Fruit fly (Drosophila melanogaster) whole organism, prepupa: ENCODE results near the gene Ser12.

Experiments
- Blimp-1 ChIP-seq: fragments of 200-800 bp; sonication (Bioruptor generic); optimal IDR thresholded peaks from 3 replicates; lab custom pipeline; 2017; ENCODE audit warnings: missing biosample characterization, missing genetic modification characterization, mild to moderate bottlenecking, moderate library complexity, missing genetic modification reagents
- CG10631 ChIP-seq: fragments of 200-800 bp; sonication (Bioruptor generic); optimal IDR thresholded peaks from 2 replicates; lab custom pipeline; 2016; ENCODE audit warnings: missing biosample characterization, missing genetic modification characterization
- CG10669 ChIP-seq: fragments of 200-800 bp; sonication (Bioruptor generic); optimal IDR thresholded peaks from 3 replicates; lab custom pipeline; 2018; ENCODE audit warnings: missing biosample characterization, mild to moderate bottlenecking, missing genetic modification characterization, moderate library complexity
- CG11762 ChIP-seq: fragments of 200-800 bp; sonication (Bioruptor generic); optimal IDR thresholded peaks from 3 replicates; lab custom pipeline; 2016; ENCODE audit warnings: missing biosample characterization, missing genetic modification characterization; ENCODE audit not compliant: insufficient read depth
- CG11902 ChIP-seq: fragments of 200-800 bp; sonication (Bioruptor generic); optimal IDR thresholded peaks from 3 replicates; lab custom pipeline; 2016; ENCODE audit warnings: missing biosample characterization, missing genetic modification characterization
- CG15336 ChIP-seq: fragments of 200-800 bp; sonication (Bioruptor generic); IDR thresholded peaks from 2 replicates; pipeline ENCODE4 v1.3.6; 2022; ENCODE audit warnings: missing biosample characterization, missing genetic modification characterization
- CG16779 ChIP-seq: fragments of 200-800 bp; sonication (Bioruptor generic); optimal IDR thresholded peaks from 3 replicates; lab custom pipeline; 2017; ENCODE audit warnings: missing biosample characterization, mild to moderate bottlenecking, missing genetic modification characterization
- CG3032 ChIP-seq: fragments of 200-800 bp; optimal IDR thresholded peaks from 2 replicates; lab custom pipeline; 2019; ENCODE audit warnings: missing biosample characterization, mild to moderate bottlenecking, missing genetic modification characterization, moderate library complexity
- CG32006 ChIP-seq: fragments of 200-800 bp; sonication (Bioruptor generic); optimal IDR thresholded peaks from 3 replicates; lab custom pipeline; 2017; ENCODE audit warnings: missing biosample characterization, mild to moderate bottlenecking, missing genetic modification characterization
- CG34406 ChIP-seq: fragments of 200-800 bp; sonication (Bioruptor generic); optimal IDR thresholded peaks from 3 replicates; lab custom pipeline; 2016; ENCODE audit warnings: missing biosample characterization, missing genetic modification characterization
- CG3919 ChIP-seq: fragments of 200-800 bp; sonication (Bioruptor generic); optimal IDR thresholded peaks from 3 replicates; lab custom pipeline; 2016; ENCODE audit warnings: missing biosample characterization, missing genetic modification characterization
- CG4318 ChIP-seq: fragments of 200-800 bp; sonication (Bioruptor generic); optimal IDR thresholded peaks from 3 replicates; lab custom pipeline; 2017; ENCODE audit warnings: missing biosample characterization, mild to moderate bottlenecking, missing genetic modification characterization
- CG6163 ChIP-seq: fragments of 200-800 bp; sonication (Bioruptor generic); IDR thresholded peaks from 3 replicates; pipeline ENCODE4 v1.3.6; 2022; ENCODE audit warnings: missing biosample characterization, missing genetic modification characterization
- CG6276 ChIP-seq: fragments of 200-800 bp; sonication (Bioruptor generic); optimal IDR thresholded peaks from 2 replicates; lab custom pipeline; 2017; ENCODE audit warnings: missing biosample characterization, mild to moderate bottlenecking, missing genetic modification characterization
- CG6792 ChIP-seq: fragments of 200-800 bp; sonication (Bioruptor generic); optimal IDR thresholded peaks from 3 replicates; lab custom pipeline; 2016; ENCODE audit warnings: missing biosample characterization, missing genetic modification characterization
- CG6808 ChIP-seq: fragments of 200-800 bp; sonication (Bioruptor generic); optimal IDR thresholded peaks from 3 replicates; lab custom pipeline; 2017; ENCODE audit warnings: missing biosample characterization, missing genetic modification characterization, mild to moderate bottlenecking, moderate library complexity, missing genetic modification reagents
- CG7368 ChIP-seq: fragments of 200-800 bp; sonication (Bioruptor generic); optimal IDR thresholded peaks from 3 replicates; lab custom pipeline; 2016; ENCODE audit warnings: missing biosample characterization, missing genetic modification characterization
- CG8119 ChIP-seq: fragments of 200-800 bp; sonication (Bioruptor generic); IDR thresholded peaks from 3 replicates; pipeline ENCODE4 v1.3.6; 2022; ENCODE audit warnings: missing biosample characterization, missing genetic modification characterization
- CG8319 ChIP-seq: fragments of 200-800 bp; sonication (Bioruptor generic); optimal IDR thresholded peaks from 3 replicates; lab custom pipeline; 2016; ENCODE audit warnings: missing biosample characterization, missing genetic modification characterization
- CG9139 ChIP-seq: fragments of 200-800 bp; sonication (Bioruptor generic); optimal IDR thresholded peaks from 3 replicates; lab custom pipeline; 2017; ENCODE audit warnings: missing biosample characterization, mild to moderate bottlenecking, missing genetic modification characterization
- Eip75B ChIP-seq: fragments of 200-800 bp; sonication (Bioruptor generic); optimal IDR thresholded peaks from 3 replicates; lab custom pipeline; 2016; ENCODE audit warnings: missing biosample characterization, missing genetic modification characterization
- Eip78C ChIP-seq: fragments of 200-800 bp; sonication (Bioruptor generic); peaks from one replicate; lab custom pipeline; 2016; ENCODE audit warnings: missing biosample characterization, missing genetic modification characterization
- Eip93F ChIP-seq: fragments of 200-800 bp; sonication (Bioruptor generic); optimal IDR thresholded peaks from 2 replicates; lab custom pipeline; 2016; ENCODE audit warnings: missing biosample characterization, mild to moderate bottlenecking, missing genetic modification characterization
- Ets21C ChIP-seq: fragments of 200-800 bp; sonication (Bioruptor generic); optimal IDR thresholded peaks from 3 replicates; lab custom pipeline; 2016; ENCODE audit warnings: missing biosample characterization, missing genetic modification characterization
- Ets96B ChIP-seq: fragments of 200-800 bp; optimal IDR thresholded peaks from 2 replicates; lab custom pipeline; 2019; ENCODE audit warnings: missing biosample characterization, mild to moderate bottlenecking, missing genetic modification characterization, moderate library complexity
- Hr38 ChIP-seq: sonication (Bioruptor generic); optimal IDR thresholded peaks from 2 replicates; lab custom pipeline; 2016; ENCODE audit warnings: missing biosample characterization, missing genetic modification characterization
- Hr39 ChIP-seq: fragments of 200-800 bp; sonication (Bioruptor generic); optimal IDR thresholded peaks from 2 replicates; lab custom pipeline; 2016; ENCODE audit warnings: missing biosample characterization, missing genetic modification characterization
- Hr4 ChIP-seq: fragments of 200-800 bp; sonication (Bioruptor generic); optimal IDR thresholded peaks from 3 replicates; lab custom pipeline; 2016; ENCODE audit warnings: missing biosample characterization, missing genetic modification characterization
- OdsH ChIP-seq: fragments of 200-800 bp; sonication (Bioruptor generic); optimal IDR thresholded peaks from 3 replicates; lab custom pipeline; 2016; ENCODE audit warnings: missing biosample characterization, missing genetic modification characterization
- Smox ChIP-seq: fragments of 200-800 bp; sonication (Bioruptor generic); optimal IDR thresholded peaks from 3 replicates; lab custom pipeline; 2016; ENCODE audit warnings: missing biosample characterization, missing genetic modification characterization
- Sox14 ChIP-seq: fragments of 200-800 bp; sonication (Bioruptor generic); optimal IDR thresholded peaks from 3 replicates; lab custom pipeline; 2016; ENCODE audit warnings: missing biosample characterization, missing genetic modification characterization
- Sox15 ChIP-seq: fragments of 200-800 bp; sonication (Bioruptor generic); optimal IDR thresholded peaks from 3 replicates; lab custom pipeline; 2016; ENCODE audit warnings: missing biosample characterization, missing genetic modification characterization
- acj6 ChIP-seq: fragments of 200-800 bp; sonication (Bioruptor generic); optimal IDR thresholded peaks from 3 replicates; lab custom pipeline; 2016; ENCODE audit warnings: missing biosample characterization, missing genetic modification characterization
- cyc ChIP-seq: fragments of 200-800 bp; sonication (Bioruptor generic); optimal IDR thresholded peaks from 3 replicates; lab custom pipeline; 2016; ENCODE audit warnings: missing biosample characterization, missing genetic modification characterization
- dac ChIP-seq: fragments of 200-800 bp; sonication (Bioruptor generic); optimal IDR thresholded peaks from 2 replicates; lab custom pipeline; 2017; ENCODE audit warnings: missing biosample characterization, mild to moderate bottlenecking, missing genetic modification characterization
- dsx ChIP-seq: fragments of 200-800 bp; optimal IDR thresholded peaks from 3 replicates; lab custom pipeline; 2019; ENCODE audit warnings: missing biosample characterization, mild to moderate bottlenecking, missing genetic modification characterization, moderate library complexity; ENCODE audit not compliant: poor library complexity, severe bottlenecking
- eg ChIP-seq: fragments of 200-800 bp; sonication (Bioruptor generic); IDR thresholded peaks from 3 replicates; pipeline ENCODE4 v1.3.6; 2022; ENCODE audit warnings: missing biosample characterization, missing genetic modification characterization
- esn ChIP-seq: fragments of 200-800 bp; sonication (Bioruptor generic); optimal IDR thresholded peaks from 2 replicates; lab custom pipeline; 2016; ENCODE audit warnings: missing biosample characterization, mild to moderate bottlenecking, missing genetic modification characterization, moderate library complexity
- fd59A ChIP-seq: fragments of 200-800 bp; sonication (Bioruptor generic); optimal IDR thresholded peaks from 2 replicates; lab custom pipeline; 2017; ENCODE audit warnings: missing biosample characterization, mild to moderate bottlenecking, missing genetic modification characterization, missing genetic modification reagents
- fd85E ChIP-seq: fragments of 200-800 bp; sonication (Bioruptor generic); optimal IDR thresholded peaks from 3 replicates; lab custom pipeline; 2016; ENCODE audit warnings: missing biosample characterization, missing genetic modification characterization
- net ChIP-seq: fragments of 200-800 bp; sonication (Bioruptor generic); optimal IDR thresholded peaks from 3 replicates; lab custom pipeline; 2016; ENCODE audit warnings: missing biosample characterization, missing genetic modification characterization
- pdm3 ChIP-seq: fragments of 200-800 bp; sonication (Bioruptor generic); optimal IDR thresholded peaks from 3 replicates; lab custom pipeline; 2016; ENCODE audit warnings: missing biosample characterization, missing genetic modification characterization
- salr ChIP-seq, 2 experiments: fragments of 200-800 bp; sonication (Bioruptor generic); optimal IDR thresholded peaks; 3 replicates each; lab custom pipeline; 2016 to 2018; ENCODE audit warnings: missing biosample characterization in 2 of 2, missing genetic modification characterization in 2 of 2, mild to moderate bottlenecking in 1 of 2
- spab ChIP-seq: fragments of 200-800 bp; sonication (Bioruptor generic); optimal IDR thresholded peaks from 2 replicates; lab custom pipeline; 2017; ENCODE audit warnings: missing biosample characterization, mild to moderate bottlenecking, missing genetic modification characterization, missing genetic modification reagents
- ss ChIP-seq, 2 experiments: fragments of 200-800 bp; sonication (Bioruptor generic); optimal IDR thresholded peaks; 2 replicates in 1 of 2; 3 replicates in 1 of 2; lab custom pipeline; 2017 to 2018; ENCODE audit warnings: mild to moderate bottlenecking in 2 of 2, missing biosample characterization in 2 of 2, missing genetic modification characterization in 2 of 2, moderate library complexity in 1 of 2
- svp ChIP-seq: fragments of 200-800 bp; sonication (Bioruptor generic); peaks from one replicate; lab custom pipeline; 2016; ENCODE audit warnings: missing biosample characterization, missing genetic modification characterization
- topi ChIP-seq: fragments of 200-800 bp; sonication (Bioruptor generic); optimal IDR thresholded peaks from 3 replicates; lab custom pipeline; 2016; ENCODE audit warnings: missing biosample characterization, missing genetic modification characterization
- vri ChIP-seq: fragments of 200-800 bp; sonication (Bioruptor generic); optimal IDR thresholded peaks from 3 replicates; lab custom pipeline; 2016; ENCODE audit warnings: missing biosample characterization, mild to moderate bottlenecking, missing genetic modification characterization

Ser12 gene

DNA sequence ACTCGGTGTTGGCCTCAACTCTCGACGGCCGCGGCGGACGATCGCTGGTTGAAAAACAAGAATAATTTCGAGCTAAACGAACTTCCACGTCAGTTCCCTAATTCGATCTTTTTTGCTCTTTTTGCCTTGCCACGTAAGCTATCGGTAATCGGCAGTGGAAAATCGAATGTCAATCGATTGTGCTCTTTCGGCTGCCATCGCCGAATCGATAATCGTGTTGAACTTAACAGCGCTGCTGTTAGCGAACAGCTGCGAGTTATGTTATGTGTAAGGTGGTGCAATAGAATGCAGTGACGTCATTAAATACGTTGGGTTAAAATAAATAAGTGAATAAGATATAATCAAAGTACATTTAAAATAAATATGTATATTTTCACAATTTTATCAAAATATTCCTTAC, 14.4 kb downstream of the Ser12 start, which contains the start of gene Sec24CD:
Sec24CD (minus strand) TSS at position 123 of the 400 bp plus-strand sequence.
- peak; percentile 9 for TF ChIP-seq Eip93F (GFP tag; lab: Kevin White, UChicago)
- no peak for TF ChIP-seq dac (GFP tag; lab: Kevin White, UChicago)
- no peak for TF ChIP-seq CG10669 (GFP tag; lab: Kevin White, UChicago)
- TF ChIP-seq Smox (GFP tag; lab: Kevin White, UChicago) = no peak
- no peak for TF ChIP-seq Sox15 (GFP tag; lab: Kevin White, UChicago)
- TF ChIP-seq CG6792 (GFP tag; lab: Kevin White, UChicago) = no peak
- TF ChIP-seq salr (GFP tag; optimal IDR thresholded peaks at IDR 0.05; lab: Kevin White, UChicago) = no peak
- no peak for TF ChIP-seq Hr38 (GFP tag; lab: Kevin White, UChicago)
- TF ChIP-seq eg = peak; percentile 40; the same call in 1 of the 3 replicates
- no peak for TF ChIP-seq CG3919 (GFP tag; lab: Kevin White, UChicago)
- no peak for TF ChIP-seq Eip78C (GFP tag; lab: Kevin White, UChicago)
- peak; percentile 13; the same call in 1 of the 2 replicates for TF ChIP-seq CG15336 (GFP tag; lab: Robert Waterston, UW)
- no peak for TF ChIP-seq Hr39
- peak; percentile 36 for TF ChIP-seq esn (GFP tag; lab: Kevin White, UChicago)
- TF ChIP-seq CG6163 = no peak
- TF ChIP-seq Ets96B = no peak
- no peak for TF ChIP-seq spab
- TF ChIP-seq CG6808 (GFP tag; lab: Kevin White, UChicago) = no peak
- no peak for TF ChIP-seq CG8119 (GFP tag; lab: Robert Waterston, UW)
- TF ChIP-seq topi (GFP tag; lab: Kevin White, UChicago) = no peak
- TF ChIP-seq OdsH (GFP tag; lab: Kevin White, UChicago) = no peak
- no peak for TF ChIP-seq Sox14 (GFP tag; lab: Kevin White, UChicago)
- no peak for TF ChIP-seq dsx (GFP tag; lab: Kevin White, UChicago)
- no peak for TF ChIP-seq CG34406
- TF ChIP-seq svp (GFP tag; lab: Kevin White, UChicago) = peak; percentile 33
- no peak for TF ChIP-seq CG6276
- no peak for TF ChIP-seq fd59A
- no peak for TF ChIP-seq ss (GFP tag; optimal IDR thresholded peaks at IDR 0.05; lab: Kevin White, UChicago)
- no peak for TF ChIP-seq CG4318 (GFP tag; lab: Kevin White, UChicago)
- TF ChIP-seq vri = no peak
- no peak for TF ChIP-seq cyc (GFP tag; lab: Kevin White, UChicago)
- TF ChIP-seq net = no peak
- TF ChIP-seq CG9139 (GFP tag; lab: Kevin White, UChicago) = no peak
- no peak for TF ChIP-seq CG11762 (GFP tag; lab: Kevin White, UChicago)
- no peak for TF ChIP-seq Ets21C (GFP tag; lab: Kevin White, UChicago)
- TF ChIP-seq CG7368 = no peak
- TF ChIP-seq CG10631 (GFP tag; lab: Kevin White, UChicago) = no peak
- TF ChIP-seq CG11902 (GFP tag; lab: Kevin White, UChicago) = no peak
- no peak for TF ChIP-seq Eip75B (GFP tag; lab: Kevin White, UChicago)
- TF ChIP-seq CG32006 (GFP tag; lab: Kevin White, UChicago) = no peak
- TF ChIP-seq acj6 = no peak
- no peak for TF ChIP-seq Hr4 (GFP tag; lab: Kevin White, UChicago)
- no peak for TF ChIP-seq CG8319
- no peak for TF ChIP-seq CG16779
- TF ChIP-seq fd85E (GFP tag; lab: Kevin White, UChicago) = no peak
- no peak for TF ChIP-seq Blimp-1 (GFP tag; lab: Kevin White, UChicago)
- TF ChIP-seq CG3032 (tag; lab: Kevin White, UChicago) = peak; percentile 13
- TF ChIP-seq pdm3 = no peak
